Fruit fly (Drosophila melanogaster): ENCODE measurements around the gene Pfdn6.

The Pfdn6 gene

dm6 chr3L:19932917-19933316, 9.4 kb downstream of the Pfdn6 start (continued):
- TF ChIP-seq Gsc (GFP tag; IDR thresholded peaks at IDR 0.05): no peak
- peak; percentile 85 for TF ChIP-seq sens (GFP tag)
- TF ChIP-seq HLH54F (GFP tag; optimal IDR thresholded peaks at IDR 0.05): no peak
- no peak for TF ChIP-seq CG6791 (GFP tag; IDR thresholded peaks at IDR 0.05; ENCODE audit: partially characterized antibody)
- peak; percentile 64 for TF ChIP-seq CG2120 (GFP tag; optimal IDR thresholded peaks at IDR 0.05)
- peak; percentile 18 for TF ChIP-seq CTCF (GFP tag; optimal IDR thresholded peaks at IDR 0.05)
- no peak for TF ChIP-seq fru (optimal IDR thresholded peaks at IDR 0.05)
- TF ChIP-seq CG7372 (GFP tag; IDR thresholded peaks at IDR 0.05): peak; percentile 78
- TF ChIP-seq CG3726 (GFP tag; IDR thresholded peaks at IDR 0.05): no peak; the same call in 2 of the 3 replicates
- peak; percentile 39 for TF ChIP-seq gro (GFP tag; optimal IDR thresholded peaks at IDR 0.05)
- no peak for TF ChIP-seq klu (GFP tag; IDR thresholded peaks at IDR 0.05)
- peak; percentile 44 for TF ChIP-seq odd (GFP tag; optimal IDR thresholded peaks at IDR 0.05)
- TF ChIP-seq CG9932 (GFP tag; IDR thresholded peaks at IDR 0.05): no peak
- TF ChIP-seq CG6654 (GFP tag; optimal IDR thresholded peaks at IDR 0.05): no peak
- no peak for TF ChIP-seq Max (GFP tag; optimal IDR thresholded peaks at IDR 0.05)
- no peak for TF ChIP-seq pita (GFP tag; optimal IDR thresholded peaks at IDR 0.05)
- TF ChIP-seq kni (GFP tag; optimal IDR thresholded peaks at IDR 0.05): no peak
- no peak for TF ChIP-seq CG13123 (GFP tag; optimal IDR thresholded peaks at IDR 0.05)
- peak; percentile 23; the same call in 1 of the 2 replicates for TF ChIP-seq stc (GFP tag; IDR thresholded peaks at IDR 0.05)
- no peak for TF ChIP-seq ab (GFP tag; optimal IDR thresholded peaks at IDR 0.05)
- TF ChIP-seq CG30020 (tag; optimal IDR thresholded peaks at IDR 0.05): no peak
- no peak for TF ChIP-seq Chrac-16 (GFP tag; optimal IDR thresholded peaks at IDR 0.05)
- TF ChIP-seq corto (GFP tag; optimal IDR thresholded peaks at IDR 0.05): no peak
- TF ChIP-seq Gug (GFP tag; IDR thresholded peaks at IDR 0.05): no peak
- TF ChIP-seq Dek (tag; optimal IDR thresholded peaks at IDR 0.05): no peak
- TF ChIP-seq grn (GFP tag; optimal IDR thresholded peaks at IDR 0.05): peak; percentile 40
- no peak for TF ChIP-seq cad (GFP tag; optimal IDR thresholded peaks at IDR 0.05)
- peak; percentile 69 for TF ChIP-seq scrt (GFP tag; optimal IDR thresholded peaks at IDR 0.05)
- TF ChIP-seq Neu2 (GFP tag; optimal IDR thresholded peaks at IDR 0.05; ENCODE audit: borderline replicate concordance): no peak
- TF ChIP-seq CG4854 (GFP tag; optimal IDR thresholded peaks at IDR 0.05): peak; percentile 12
- no peak for TF ChIP-seq Ets97D (GFP tag; optimal IDR thresholded peaks at IDR 0.05)
- TF ChIP-seq Asciz (GFP tag; optimal IDR thresholded peaks at IDR 0.05): peak; percentile 56
- peak; percentile 44; the same call in 1 of the 3 replicates for TF ChIP-seq Dbx (GFP tag; IDR thresholded peaks at IDR 0.05)
- no peak for TF ChIP-seq slou (GFP tag; optimal IDR thresholded peaks at IDR 0.05)
- no peak for TF ChIP-seq pros (GFP tag; optimal IDR thresholded peaks at IDR 0.05)
- no peak for TF ChIP-seq H2.0 (GFP tag; IDR thresholded peaks at IDR 0.05)
- TF ChIP-seq Aef1 (GFP tag; IDR thresholded peaks at IDR 0.05): no peak
- no peak for TF ChIP-seq tll (GFP tag; optimal IDR thresholded peaks at IDR 0.05)
- no peak for TF ChIP-seq Abd-B (GFP tag; optimal IDR thresholded peaks at IDR 0.05)
- no peak for TF ChIP-seq lov (optimal IDR thresholded peaks at IDR 0.05)
- TF ChIP-seq lov (GFP tag; IDR thresholded peaks at IDR 0.05): no peak
- no peak for TF ChIP-seq Elba2 (GFP tag; optimal IDR thresholded peaks at IDR 0.05)
- TF ChIP-seq gsb-n (tag; optimal IDR thresholded peaks at IDR 0.05): no peak
- TF ChIP-seq C15 (GFP tag; IDR thresholded peaks at IDR 0.05): no peak
- TF ChIP-seq Meics (GFP tag; optimal IDR thresholded peaks at IDR 0.05): peak; percentile 45
- no peak for TF ChIP-seq Hmx (GFP tag; optimal IDR thresholded peaks at IDR 0.05)
- TF ChIP-seq CG17612 (GFP tag; IDR thresholded peaks at IDR 0.05): no peak
- TF ChIP-seq CG32767 (GFP tag; IDR thresholded peaks at IDR 0.05): no peak
- TF ChIP-seq ems (GFP tag; optimal IDR thresholded peaks at IDR 0.05): peak; percentile 24
- no peak for TF ChIP-seq CG17186 (GFP tag; optimal IDR thresholded peaks at IDR 0.05)
- no peak for TF ChIP-seq ash1 (GFP tag; optimal IDR thresholded peaks at IDR 0.05)
- TF ChIP-seq ato (GFP tag; IDR thresholded peaks at IDR 0.05; ENCODE audit: partially characterized antibody): no peak
- TF ChIP-seq Deaf1 (tag; optimal IDR thresholded peaks at IDR 0.05): no peak
- no peak for TF ChIP-seq Oaz (GFP tag; IDR thresholded peaks at IDR 0.05)

All from whole organism, embryonic.